Fruit fly (Drosophila melanogaster): Measurements from ENCODE around the gene Phyhd1.
A peak's percentile ranks its signal among the peaks of the same experiment; 100 is the strongest.

Phyhd1 gene

DNA sequence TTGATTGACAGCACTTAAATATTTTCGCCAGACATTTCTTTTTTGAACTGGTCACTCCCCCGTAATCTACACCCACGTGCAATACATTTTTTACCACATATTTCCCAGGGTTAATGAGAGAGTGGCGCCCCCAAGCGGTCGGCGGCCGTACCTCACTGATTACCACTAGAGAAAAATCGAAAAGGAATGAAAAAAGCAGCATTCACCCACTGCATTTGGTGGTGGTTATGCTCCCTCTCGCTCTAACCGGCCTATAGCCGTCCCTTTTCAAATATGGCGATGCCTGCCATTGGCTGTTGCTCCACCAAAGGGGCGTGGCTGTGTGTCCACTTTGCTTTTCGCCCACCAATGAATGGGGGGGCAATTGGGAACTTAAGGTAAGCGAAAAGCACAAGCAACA is 15.8 kb downstream of the Phyhd1 start (continued):
- peak; percentile 58 for TF ChIP-seq Eip75B (GFP tag; optimal IDR thresholded peaks at IDR 0.05)
- peak; percentile 34 for TF ChIP-seq CG34406 (GFP tag; optimal IDR thresholded peaks at IDR 0.05)
- peak; percentile 13 for TF ChIP-seq CG6854 (GFP tag; optimal IDR thresholded peaks at IDR 0.05)
- TF ChIP-seq CG3919 (GFP tag; optimal IDR thresholded peaks at IDR 0.05): peak; percentile 73
- TF ChIP-seq Gug (GFP tag; IDR thresholded peaks at IDR 0.05): peak; percentile 55
- TF ChIP-seq ss (GFP tag; optimal IDR thresholded peaks at IDR 0.05): peak; percentile 38 to 66
- TF ChIP-seq Hr4 (GFP tag; optimal IDR thresholded peaks at IDR 0.05): peak; percentile 42
- peak; percentile 38; the same call in 1 of the 2 replicates for TF ChIP-seq CG15336 (GFP tag; IDR thresholded peaks at IDR 0.05)
- no peak for TF ChIP-seq Hr38 (GFP tag; optimal IDR thresholded peaks at IDR 0.05)
- TF ChIP-seq achi (GFP tag; optimal IDR thresholded peaks at IDR 0.05): no peak

dm6 chr3R:10661098-10661497 is 19.6 kb downstream of the Phyhd1 start:
- TF ChIP-seq Sox102F (GFP tag; optimal IDR thresholded peaks at IDR 0.05) (peak; percentile 28), CG8319 (GFP tag; optimal IDR thresholded peaks at IDR 0.05) (peak; percentile 15), CG15336 (GFP tag; IDR thresholded peaks at IDR 0.05) (no peak), cyc (GFP tag; optimal IDR thresholded peaks at IDR 0.05) (peak; percentile 61), fd85E (GFP tag; optimal IDR thresholded peaks at IDR 0.05) (no peak), CG6163 (GFP tag; IDR thresholded peaks at IDR 0.05) (peak; percentile 56; the same call in 2 of the 3 replicates), CG11294 (GFP tag; IDR thresholded peaks at IDR 0.05) (no peak), Hr39 (GFP tag; optimal IDR thresholded peaks at IDR 0.05) (peak; percentile 50), topi (GFP tag; optimal IDR thresholded peaks at IDR 0.05) (peak; percentile 54), CG3919 (GFP tag; optimal IDR thresholded peaks at IDR 0.05) (peak; percentile 70), CG34406 (GFP tag; optimal IDR thresholded peaks at IDR 0.05) (peak; percentile 61), Sox15 (GFP tag; optimal IDR thresholded peaks at IDR 0.05) (peak; percentile 16), achi (GFP tag; optimal IDR thresholded peaks at IDR 0.05) (peak; percentile 59), Blimp-1 (GFP tag; optimal IDR thresholded peaks at IDR 0.05) (peak; percentile 22), CG16779 (tag; optimal IDR thresholded peaks at IDR 0.05) (no peak), Hr4 (GFP tag; optimal IDR thresholded peaks at IDR 0.05) (no peak), Eip78C (GFP tag) (peak; percentile 86), CG32006 (GFP tag; optimal IDR thresholded peaks at IDR 0.05) (peak; percentile 41), Hr38 (GFP tag; optimal IDR thresholded peaks at IDR 0.05) (no peak), Ets96B (tag; optimal IDR thresholded peaks at IDR 0.05) (peak; percentile 69), CG6276 (GFP tag; optimal IDR thresholded peaks at IDR 0.05) (no peak), svp (GFP tag) (peak; percentile 78), CG10669 (GFP tag; optimal IDR thresholded peaks at IDR 0.05) (peak; percentile 71), Met (GFP tag; optimal IDR thresholded peaks at IDR 0.05) (peak; percentile 73), dsx (GFP tag; optimal IDR thresholded peaks at IDR 0.05; ENCODE audit: poor library complexity, severe bottlenecking) (peak; percentile 50), CG10631 (GFP tag; optimal IDR thresholded peaks at IDR 0.05) (peak; percentile 69), esn (GFP tag; optimal IDR thresholded peaks at IDR 0.05) (peak; percentile 70), CG4318 (GFP tag; optimal IDR thresholded peaks at IDR 0.05) (no peak), net (GFP tag; optimal IDR thresholded peaks at IDR 0.05) (peak; percentile 27), pdm3 (GFP tag; optimal IDR thresholded peaks at IDR 0.05) (peak; percentile 43), Gug (GFP tag; IDR thresholded peaks at IDR 0.05) (no peak), CG3032 (tag; optimal IDR thresholded peaks at IDR 0.05) (peak; percentile 79), Sox14 (GFP tag; optimal IDR thresholded peaks at IDR 0.05) (peak; percentile 35), Lpt (GFP tag; optimal IDR thresholded peaks at IDR 0.05) (peak; percentile 14), ss (GFP tag; optimal IDR thresholded peaks at IDR 0.05) (peak; percentile 33 to 72), dac (GFP tag; optimal IDR thresholded peaks at IDR 0.05) (no peak), vri (GFP tag; optimal IDR thresholded peaks at IDR 0.05) (peak; percentile 38), Ets21C (GFP tag; optimal IDR thresholded peaks at IDR 0.05) (peak; percentile 13), CG1621 (tag; optimal IDR thresholded peaks at IDR 0.05) (peak; percentile 62), spab (GFP tag; optimal IDR thresholded peaks at IDR 0.05) (peak; percentile 72), CG8632 (GFP tag; optimal IDR thresholded peaks at IDR 0.05) (peak; percentile 45), CG7368 (GFP tag; optimal IDR thresholded peaks at IDR 0.05) (no peak), CG11762 (GFP tag; optimal IDR thresholded peaks at IDR 0.05; ENCODE audit: insufficient read depth) (peak; percentile 24), eg (GFP tag; IDR thresholded peaks at IDR 0.05) (no peak), CG6808 (GFP tag; optimal IDR thresholded peaks at IDR 0.05) (peak; percentile 81), acj6 (GFP tag; optimal IDR thresholded peaks at IDR 0.05) (peak; percentile 67), fd59A (GFP tag; optimal IDR thresholded peaks at IDR 0.05) (peak; percentile 60)
